Fruit fly (Drosophila melanogaster) whole organism, prepupa: ENCODE measurements around the gene CG42846.

Experiments used
- CG11294 ChIP-seq: fragments of 200-800 bp; sonication (Bioruptor generic); IDR thresholded peaks from 2 replicates; pipeline ENCODE4 v1.3.6; 2022; ENCODE audit warnings: missing biosample characterization, missing genetic modification characterization
- CG11762 ChIP-seq: fragments of 200-800 bp; sonication (Bioruptor generic); optimal IDR thresholded peaks from 3 replicates; lab custom pipeline; 2016; ENCODE audit warnings: missing biosample characterization, missing genetic modification characterization; ENCODE audit not compliant: insufficient read depth
- CG11902 ChIP-seq: fragments of 200-800 bp; sonication (Bioruptor generic); optimal IDR thresholded peaks from 3 replicates; lab custom pipeline; 2016; ENCODE audit warnings: missing biosample characterization, missing genetic modification characterization
- CG15336 ChIP-seq: fragments of 200-800 bp; sonication (Bioruptor generic); IDR thresholded peaks from 2 replicates; pipeline ENCODE4 v1.3.6; 2022; ENCODE audit warnings: missing biosample characterization, missing genetic modification characterization
- CG16779 ChIP-seq: fragments of 200-800 bp; sonication (Bioruptor generic); optimal IDR thresholded peaks from 3 replicates; lab custom pipeline; 2017; ENCODE audit warnings: missing biosample characterization, mild to moderate bottlenecking, missing genetic modification characterization
- CG3032 ChIP-seq: fragments of 200-800 bp; optimal IDR thresholded peaks from 2 replicates; lab custom pipeline; 2019; ENCODE audit warnings: missing biosample characterization, mild to moderate bottlenecking, missing genetic modification characterization, moderate library complexity
- CG6163 ChIP-seq: fragments of 200-800 bp; sonication (Bioruptor generic); IDR thresholded peaks from 3 replicates; pipeline ENCODE4 v1.3.6; 2022; ENCODE audit warnings: missing biosample characterization, missing genetic modification characterization
- CG6808 ChIP-seq: fragments of 200-800 bp; sonication (Bioruptor generic); optimal IDR thresholded peaks from 3 replicates; lab custom pipeline; 2017; ENCODE audit warnings: missing biosample characterization, missing genetic modification characterization, mild to moderate bottlenecking, moderate library complexity, missing genetic modification reagents
- CG6854 ChIP-seq: fragments of 200-800 bp; sonication (Bioruptor generic); optimal IDR thresholded peaks from 2 replicates; lab custom pipeline; 2017; ENCODE audit warnings: missing biosample characterization, mild to moderate bottlenecking, missing genetic modification characterization
- CG7368 ChIP-seq: fragments of 200-800 bp; sonication (Bioruptor generic); optimal IDR thresholded peaks from 3 replicates; lab custom pipeline; 2016; ENCODE audit warnings: missing biosample characterization, missing genetic modification characterization
- CG8119 ChIP-seq: fragments of 200-800 bp; sonication (Bioruptor generic); IDR thresholded peaks from 3 replicates; pipeline ENCODE4 v1.3.6; 2022; ENCODE audit warnings: missing biosample characterization, missing genetic modification characterization
- CG8632 ChIP-seq: fragments of 200-800 bp; sonication (Bioruptor generic); optimal IDR thresholded peaks from 3 replicates; lab custom pipeline; 2016; ENCODE audit warnings: missing biosample characterization, missing genetic modification characterization
- Eip78C ChIP-seq: fragments of 200-800 bp; sonication (Bioruptor generic); peaks from one replicate; lab custom pipeline; 2016; ENCODE audit warnings: missing biosample characterization, missing genetic modification characterization
- Eip93F ChIP-seq: fragments of 200-800 bp; sonication (Bioruptor generic); optimal IDR thresholded peaks from 2 replicates; lab custom pipeline; 2016; ENCODE audit warnings: missing biosample characterization, mild to moderate bottlenecking, missing genetic modification characterization
- Ets96B ChIP-seq: fragments of 200-800 bp; optimal IDR thresholded peaks from 2 replicates; lab custom pipeline; 2019; ENCODE audit warnings: missing biosample characterization, mild to moderate bottlenecking, missing genetic modification characterization, moderate library complexity
- Hr38 ChIP-seq: sonication (Bioruptor generic); optimal IDR thresholded peaks from 2 replicates; lab custom pipeline; 2016; ENCODE audit warnings: missing biosample characterization, missing genetic modification characterization
- Hr39 ChIP-seq: fragments of 200-800 bp; sonication (Bioruptor generic); optimal IDR thresholded peaks from 2 replicates; lab custom pipeline; 2016; ENCODE audit warnings: missing biosample characterization, missing genetic modification characterization
- Smox ChIP-seq: fragments of 200-800 bp; sonication (Bioruptor generic); optimal IDR thresholded peaks from 3 replicates; lab custom pipeline; 2016; ENCODE audit warnings: missing biosample characterization, missing genetic modification characterization
- achi ChIP-seq: fragments of 200-800 bp; sonication (Bioruptor generic); optimal IDR thresholded peaks from 3 replicates; lab custom pipeline; 2016; ENCODE audit warnings: missing biosample characterization, missing genetic modification characterization
- dsx ChIP-seq: fragments of 200-800 bp; optimal IDR thresholded peaks from 3 replicates; lab custom pipeline; 2019; ENCODE audit warnings: missing biosample characterization, mild to moderate bottlenecking, missing genetic modification characterization, moderate library complexity; ENCODE audit not compliant: poor library complexity, severe bottlenecking
- esn ChIP-seq: fragments of 200-800 bp; sonication (Bioruptor generic); optimal IDR thresholded peaks from 2 replicates; lab custom pipeline; 2016; ENCODE audit warnings: missing biosample characterization, mild to moderate bottlenecking, missing genetic modification characterization, moderate library complexity
- fd85E ChIP-seq: fragments of 200-800 bp; sonication (Bioruptor generic); optimal IDR thresholded peaks from 3 replicates; lab custom pipeline; 2016; ENCODE audit warnings: missing biosample characterization, missing genetic modification characterization
- fkh ChIP-seq: fragments of 200-800 bp; sonication (Bioruptor generic); optimal IDR thresholded peaks from 3 replicates; lab custom pipeline; 2017; ENCODE audit warnings: missing biosample characterization, mild to moderate bottlenecking, missing genetic modification characterization, moderate library complexity
- lz ChIP-seq: fragments of 200-800 bp; sonication (Bioruptor generic); optimal IDR thresholded peaks from 3 replicates; lab custom pipeline; 2016; ENCODE audit warnings: missing biosample characterization, missing genetic modification characterization
- net ChIP-seq: fragments of 200-800 bp; sonication (Bioruptor generic); optimal IDR thresholded peaks from 3 replicates; lab custom pipeline; 2016; ENCODE audit warnings: missing biosample characterization, missing genetic modification characterization
- svp ChIP-seq: fragments of 200-800 bp; sonication (Bioruptor generic); peaks from one replicate; lab custom pipeline; 2016; ENCODE audit warnings: missing biosample characterization, missing genetic modification characterization
- topi ChIP-seq: fragments of 200-800 bp; sonication (Bioruptor generic); optimal IDR thresholded peaks from 3 replicates; lab custom pipeline; 2016; ENCODE audit warnings: missing biosample characterization, missing genetic modification characterization
- vri ChIP-seq: fragments of 200-800 bp; sonication (Bioruptor generic); optimal IDR thresholded peaks from 3 replicates; lab custom pipeline; 2016; ENCODE audit warnings: missing biosample characterization, mild to moderate bottlenecking, missing genetic modification characterization

The CG42846 gene

dm6 chr3L:248226-248758 lies 16.9 kb upstream of the CG42846 start:
- TF ChIP-seq CG11762 (GFP tag; lab: Kevin White, UChicago), result no peak
- TF ChIP-seq topi (GFP tag; lab: Kevin White, UChicago), result no peak
- no peak for TF ChIP-seq Hr39 (GFP tag; lab: Kevin White, UChicago)
- TF ChIP-seq lz (GFP tag; lab: Kevin White, UChicago), result no peak
- TF ChIP-seq CG16779 (tag; lab: Kevin White, UChicago), result no peak
- no peak for TF ChIP-seq CG6163

- TF ChIP-seq fkh (GFP tag; lab: Kevin White, UChicago) (peak; percentile 79), Ets96B (tag; lab: Kevin White, UChicago) (no peak), fd85E (no peak), Hr38 (GFP tag; lab: Kevin White, UChicago) (no peak), esn (no peak)
Observed at dm6 chr3L:247482-248225, 16.2 kb upstream of the CG42846 start, which contains the start of gene mthl14. Gene mthl14 (plus strand): TSS chr3L:247491.

dm6 chr3L:246644-247199 lies 15.3 kb upstream of the CG42846 start:
- TF ChIP-seq lz (GFP tag; lab: Kevin White, UChicago) (peak; percentile 67), esn (peak; percentile 60), CG6854 (peak; percentile 25), CG8119 (GFP tag; lab: Robert Waterston, UW) (no peak), CG8632 (no peak), Eip78C (GFP tag; lab: Kevin White, UChicago) (peak; percentile 91), achi (GFP tag; lab: Kevin White, UChicago) (peak; percentile 97), CG3032 (tag; lab: Kevin White, UChicago) (peak; percentile 17)

- no peak for TF ChIP-seq CG11294 (GFP tag; lab: Robert Waterston, UW)
- TF ChIP-seq, all 60 proteins: peak for 0
Observed at dm6 chr3L:234337-234736, 2.9 kb upstream of the CG42846 start.

dm6 chr3L:233251-233650 lies 1.8 kb upstream of the CG42846 start, which contains the start of gene CG34453:
Gene CG34453 (minus strand): TSS chr3L:233351.
- TF ChIP-seq CG7368, result no peak
- no peak for TF ChIP-seq CG11294 (GFP tag; lab: Robert Waterston, UW)
- no peak for TF ChIP-seq Smox

dm6 chr3L:232267-232666 lies 863 bp upstream of the CG42846 start, which contains the start of gene CG34454:
Gene CG34454 (minus strand): TSS chr3L:232350.
- TF ChIP-seq lz (GFP tag; lab: Kevin White, UChicago) (no peak), dsx (GFP tag; lab: Kevin White, UChicago) (peak; percentile 92), net (GFP tag; lab: Kevin White, UChicago) (no peak)

- TF ChIP-seq CG6163 (no peak), CG15336 (GFP tag; lab: Robert Waterston, UW) (0 out of 2 replicates have a peak, but pooled peaks have one; percentile 14), CG6808 (GFP tag; lab: Kevin White, UChicago) (no peak), svp (GFP tag; lab: Kevin White, UChicago) (peak; percentile 42), CG3032 (tag; lab: Kevin White, UChicago) (no peak), CG11762 (GFP tag; lab: Kevin White, UChicago) (no peak), topi (GFP tag; lab: Kevin White, UChicago) (no peak), vri (peak; percentile 6), CG11902 (GFP tag; lab: Kevin White, UChicago) (no peak), Eip93F (GFP tag; lab: Kevin White, UChicago) (peak; percentile 12)
Observed at dm6 chr3L:225120-225519, 6.3 kb downstream of the CG42846 start.
